Fruit fly (Drosophila melanogaster): ENCODE measurements around the gene CG34301.

Gene CG34301

dm6 chr3R:8788722-8789400, 15.6 kb downstream of the CG34301 start:
- TF ChIP-seq psq (optimal IDR thresholded peaks at IDR 0.05) (no peak), Sin3A (optimal IDR thresholded peaks at IDR 0.05) (no peak), insv (optimal IDR thresholded peaks at IDR 0.05) (no peak), ttk (optimal IDR thresholded peaks at IDR 0.05) (no peak), h (optimal IDR thresholded peaks at IDR 0.05) (no peak)

- TF ChIP-seq h (optimal IDR thresholded peaks at IDR 0.05), result no peak
- no peak for TF ChIP-seq Myc (optimal IDR thresholded peaks at IDR 0.05)
- no peak for TF ChIP-seq insv (optimal IDR thresholded peaks at IDR 0.05)
- no peak for TF ChIP-seq Sin3A (optimal IDR thresholded peaks at IDR 0.05)
- TF ChIP-seq ttk (optimal IDR thresholded peaks at IDR 0.05), result no peak
- TF ChIP-seq psq (optimal IDR thresholded peaks at IDR 0.05), result no peak
Observed at dm6 chr3R:8792463-8793175, 19.4 kb downstream of the CG34301 start.

dm6 chr3R:8793726-8794125, 20.5 kb downstream of the CG34301 start:
- TF ChIP-seq ttk (optimal IDR thresholded peaks at IDR 0.05) (no peak), insv (optimal IDR thresholded peaks at IDR 0.05) (no peak), Myc (optimal IDR thresholded peaks at IDR 0.05) (no peak), Sin3A (optimal IDR thresholded peaks at IDR 0.05) (no peak), h (optimal IDR thresholded peaks at IDR 0.05) (no peak), psq (optimal IDR thresholded peaks at IDR 0.05) (no peak)

dm6 chr3R:8794384-8794783, 21.1 kb downstream of the CG34301 start, which contains the start of gene Ir85a:
Gene Ir85a (plus strand): TSS chr3R:8794684.
- TF ChIP-seq Myc (optimal IDR thresholded peaks at IDR 0.05) (no peak), insv (optimal IDR thresholded peaks at IDR 0.05) (no peak), psq (optimal IDR thresholded peaks at IDR 0.05) (no peak)

- TF ChIP-seq h (optimal IDR thresholded peaks at IDR 0.05), result no peak
Observed at dm6 chr3R:8798332-8798731, 25.1 kb downstream of the CG34301 start.

- TF ChIP-seq ttk (optimal IDR thresholded peaks at IDR 0.05) (no peak), insv (optimal IDR thresholded peaks at IDR 0.05) (no peak), psq (optimal IDR thresholded peaks at IDR 0.05) (no peak), Myc (optimal IDR thresholded peaks at IDR 0.05) (no peak), h (optimal IDR thresholded peaks at IDR 0.05) (no peak), Sin3A (optimal IDR thresholded peaks at IDR 0.05) (no peak)
Observed at dm6 chr3R:8799866-8800265, 26.6 kb downstream of the CG34301 start.

- TF ChIP-seq Sin3A (optimal IDR thresholded peaks at IDR 0.05), result no peak
- no peak for TF ChIP-seq insv (optimal IDR thresholded peaks at IDR 0.05)
- TF ChIP-seq ttk (optimal IDR thresholded peaks at IDR 0.05), result no peak
- no peak for TF ChIP-seq Myc (optimal IDR thresholded peaks at IDR 0.05)
- no peak for TF ChIP-seq psq (optimal IDR thresholded peaks at IDR 0.05)
- TF ChIP-seq h (optimal IDR thresholded peaks at IDR 0.05), result no peak
Observed at dm6 chr3R:8801126-8801762, 28.0 kb downstream of the CG34301 start, which contains the start of the genes Pif1A, Pif1B and CCT7. Gene Pif1A (minus strand): TSS chr3R:8801176. Gene Pif1B (minus strand): TSS chr3R:8801176. Gene CCT7 (plus strand): TSS chr3R:8801564.

- TF ChIP-seq insv (optimal IDR thresholded peaks at IDR 0.05), result no peak
- TF ChIP-seq Sin3A (optimal IDR thresholded peaks at IDR 0.05), result no peak
- no peak for TF ChIP-seq h (optimal IDR thresholded peaks at IDR 0.05)
- no peak for TF ChIP-seq ttk (optimal IDR thresholded peaks at IDR 0.05)
- TF ChIP-seq psq (optimal IDR thresholded peaks at IDR 0.05), result no peak
- no peak for TF ChIP-seq Myc (optimal IDR thresholded peaks at IDR 0.05)
Observed at dm6 chr3R:8805388-8805852, 32.2 kb downstream of the CG34301 start, which contains the start of gene CG9839. Gene CG9839 (minus strand): TSS chr3R:8805802.

dm6 chr3R:8806104-8806503, 32.9 kb downstream of the CG34301 start, which contains the start of gene hng2:
Gene hng2 (plus strand): TSS chr3R:8806322.
- TF ChIP-seq ttk (optimal IDR thresholded peaks at IDR 0.05) (no peak), Myc (optimal IDR thresholded peaks at IDR 0.05) (no peak), insv (optimal IDR thresholded peaks at IDR 0.05) (no peak), h (optimal IDR thresholded peaks at IDR 0.05) (no peak), psq (optimal IDR thresholded peaks at IDR 0.05) (no peak)

dm6 chr3R:8806638-8807037, 33.4 kb downstream of the CG34301 start:
- TF ChIP-seq Myc (optimal IDR thresholded peaks at IDR 0.05) (no peak), h (optimal IDR thresholded peaks at IDR 0.05) (no peak), psq (optimal IDR thresholded peaks at IDR 0.05) (no peak), insv (optimal IDR thresholded peaks at IDR 0.05) (no peak), Sin3A (optimal IDR thresholded peaks at IDR 0.05) (no peak), ttk (optimal IDR thresholded peaks at IDR 0.05) (no peak)

- TF ChIP-seq insv (optimal IDR thresholded peaks at IDR 0.05) (no peak), h (optimal IDR thresholded peaks at IDR 0.05) (no peak), ttk (optimal IDR thresholded peaks at IDR 0.05) (no peak), psq (optimal IDR thresholded peaks at IDR 0.05) (no peak), Myc (optimal IDR thresholded peaks at IDR 0.05) (no peak), Sin3A (optimal IDR thresholded peaks at IDR 0.05) (no peak)
Observed at dm6 chr3R:8807048-8807447, 33.8 kb downstream of the CG34301 start.

- TF ChIP-seq ttk (optimal IDR thresholded peaks at IDR 0.05) (no peak), Myc (optimal IDR thresholded peaks at IDR 0.05) (no peak)
Observed at dm6 chr3R:8807831-8808517, 34.7 kb downstream of the CG34301 start.

Data from Kc167 (cell line).